Fruit fly (Drosophila melanogaster) whole organism, embryonic: ENCODE data around the gene CG7550.

ENCODE experiments used
- Awh ChIP-seq: fragments of 200-800 bp; sonication (Bioruptor generic); IDR thresholded peaks from 2 replicates; pipeline ENCODE4, ENCODE4 v1.3.6; 2022; ENCODE audit warnings: missing biosample characterization, missing genetic modification characterization
- B-H1 ChIP-seq: fragments of 200-800 bp; sonication (Bioruptor generic); IDR thresholded peaks from 3 replicates; pipeline ENCODE4 v1.3.6; 2022; ENCODE audit warnings: missing biosample characterization, missing genetic modification characterization
- CG10147 ChIP-seq: fragments of 200-800 bp; sonication (Bioruptor generic); optimal IDR thresholded peaks from 2 replicates; lab custom pipeline; 2019; ENCODE audit warnings: missing biosample characterization, mild to moderate bottlenecking, missing genetic modification characterization, moderate library complexity
- CG10366 ChIP-seq: fragments of 200-800 bp; sonication (Bioruptor generic); IDR thresholded peaks from 2 replicates; pipeline ENCODE4 v1.3.6; 2022; ENCODE audit warnings: missing biosample characterization, missing genetic modification characterization
- CG10959 ChIP-seq: fragments of 200-800 bp; sonication (Bioruptor generic); IDR thresholded peaks from 2 replicates; pipeline ENCODE4 v1.3.6; 2022; ENCODE audit warnings: missing biosample characterization, missing genetic modification characterization
- CG11456 ChIP-seq: fragments of 200-800 bp; sonication (Bioruptor generic); IDR thresholded peaks from 3 replicates; pipeline ENCODE4 v1.3.6; 2022; ENCODE audit warnings: missing biosample characterization, missing genetic modification characterization
- CG12071 ChIP-seq: fragments of 200-800 bp; sonication (Bioruptor generic); optimal IDR thresholded peaks from 3 replicates; lab custom pipeline; 2018; ENCODE audit warnings: missing biosample characterization, mild to moderate bottlenecking, missing genetic modification characterization
- CG12155 ChIP-seq: fragments of 200-800 bp; sonication (Bioruptor generic); optimal IDR thresholded peaks from 3 replicates; lab custom pipeline; 2016; ENCODE audit warnings: missing biosample characterization, missing genetic modification characterization
- CG13123 ChIP-seq: fragments of 200-800 bp; sonication (Bioruptor generic); optimal IDR thresholded peaks from 2 replicates; lab custom pipeline; 2016; ENCODE audit warnings: missing biosample characterization, missing genetic modification characterization
- CG17802 ChIP-seq: fragments of 200-800 bp; sonication (Bioruptor generic); optimal IDR thresholded peaks from 2 replicates; lab custom pipeline; 2018; ENCODE audit warnings: missing biosample characterization, mild to moderate bottlenecking, missing genetic modification characterization, moderate library complexity
- CG2199 ChIP-seq: fragments of 200-800 bp; sonication (Bioruptor generic); IDR thresholded peaks from 3 replicates; pipeline ENCODE4 v1.3.6; 2022; ENCODE audit warnings: missing biosample characterization, missing genetic modification characterization
- CG2875 ChIP-seq: fragments of 200-800 bp; sonication (Bioruptor generic); optimal IDR thresholded peaks from 2 replicates; lab custom pipeline; 2017; ENCODE audit warnings: missing biosample characterization, mild to moderate bottlenecking, missing genetic modification characterization, missing genetic modification reagents
- CG31224 ChIP-seq: fragments of 200-800 bp; sonication (Bioruptor generic); IDR thresholded peaks from 2 replicates; pipeline ENCODE4 v1.3.6; 2022; ENCODE audit warnings: missing biosample characterization, missing genetic modification characterization
- CG31365 ChIP-seq: fragments of 200-800 bp; sonication (Bioruptor generic); optimal IDR thresholded peaks from 2 replicates; lab custom pipeline; 2018; ENCODE audit warnings: missing biosample characterization, mild to moderate bottlenecking, missing genetic modification characterization
- CG3163 ChIP-seq: fragments of 200-800 bp; sonication (Bioruptor generic); optimal IDR thresholded peaks from 3 replicates; lab custom pipeline; 2016; ENCODE audit warnings: missing biosample characterization, missing genetic modification characterization
- CG33213 ChIP-seq: fragments of 200-800 bp; sonication (Bioruptor generic); optimal IDR thresholded peaks from 3 replicates; lab custom pipeline; 2016; ENCODE audit warnings: missing biosample characterization, missing genetic modification characterization
- CG34376 ChIP-seq: fragments of 200-800 bp; sonication (Bioruptor generic); optimal IDR thresholded peaks from 2 replicates; lab custom pipeline; 2018; ENCODE audit warnings: missing biosample characterization, mild to moderate bottlenecking, missing genetic modification characterization
- CG3847 ChIP-seq: fragments of 200-800 bp; sonication (Bioruptor generic); IDR thresholded peaks from 2 replicates; pipeline ENCODE4 v1.3.6; 2022; ENCODE audit warnings: missing biosample characterization, missing genetic modification characterization
- CG6765 ChIP-seq: fragments of 200-800 bp; sonication (Bioruptor generic); optimal IDR thresholded peaks from 3 replicates; lab custom pipeline; 2017; ENCODE audit warnings: missing biosample characterization, mild to moderate bottlenecking, missing genetic modification characterization
- CG8359 ChIP-seq: fragments of 200-800 bp; sonication (Bioruptor generic); optimal IDR thresholded peaks from 2 replicates; lab custom pipeline; 2017; ENCODE audit warnings: missing biosample characterization, mild to moderate bottlenecking, missing genetic modification characterization, borderline replicate concordance
- CG8388 ChIP-seq: fragments of 200-800 bp; sonication (Bioruptor generic); optimal IDR thresholded peaks from 2 replicates; lab custom pipeline; 2019; ENCODE audit warnings: missing biosample characterization, mild to moderate bottlenecking, missing genetic modification characterization, moderate library complexity
- Dip2 ChIP-seq: fragments of 200-800 bp; sonication (Bioruptor generic); IDR thresholded peaks from 2 replicates; pipeline ENCODE4 v1.3.6; 2022; ENCODE audit warnings: missing biosample characterization, missing genetic modification characterization
- Gug ChIP-seq: fragments of 200-800 bp; sonication (Bioruptor generic); IDR thresholded peaks from 4 replicates; pipeline ENCODE4 v1.3.6; 2022; ENCODE audit warnings: missing biosample characterization, missing genetic modification characterization
- Hr39 ChIP-seq: fragments of >200 bp; optimal IDR thresholded peaks from 2 replicates; lab custom pipeline; 2017
- Optix ChIP-seq: fragments of 200-800 bp; sonication (Bioruptor generic); IDR thresholded peaks from 3 replicates; pipeline ENCODE4 v1.3.6; 2022; ENCODE audit warnings: missing biosample characterization, missing genetic modification characterization
- Ravus ChIP-seq: fragments of 200-800 bp; sonication (Bioruptor generic); IDR thresholded peaks from 2 replicates; pipeline ENCODE4 v1.3.6; 2022; ENCODE audit warnings: missing biosample characterization, missing genetic modification characterization
- Scr ChIP-seq: fragments of 200-800 bp; sonication (Bioruptor generic); IDR thresholded peaks from 2 replicates; pipeline ENCODE4 v1.3.6; 2022; ENCODE audit warnings: missing biosample characterization, missing genetic modification characterization; ENCODE audit not compliant: partially characterized antibody
- Ssrp ChIP-seq: fragments of 200-800 bp; sonication (Bioruptor generic); optimal IDR thresholded peaks from 2 replicates; lab custom pipeline; 2018; ENCODE audit warnings: missing biosample characterization, mild to moderate bottlenecking, missing genetic modification characterization, moderate library complexity
- ash1 ChIP-seq: fragments of 200-800 bp; sonication (Bioruptor generic); optimal IDR thresholded peaks from 2 replicates; lab custom pipeline; 2018; ENCODE audit warnings: missing biosample characterization, mild to moderate bottlenecking, missing genetic modification characterization
- ato ChIP-seq: fragments of 200-800 bp; sonication (Bioruptor generic); IDR thresholded peaks from 2 replicates; pipeline ENCODE4 v1.3.6; 2022; ENCODE audit warnings: missing biosample characterization, missing genetic modification characterization; ENCODE audit not compliant: partially characterized antibody
- bcd ChIP-seq: fragments of 200-800 bp; sonication (Bioruptor generic); optimal IDR thresholded peaks from 2 replicates; lab custom pipeline; 2017; ENCODE audit warnings: missing biosample characterization, mild to moderate bottlenecking, missing genetic modification characterization
- bigmax ChIP-seq: fragments of 200-800 bp; sonication (Bioruptor generic); optimal IDR thresholded peaks from 2 replicates; lab custom pipeline; 2018; ENCODE audit warnings: missing biosample characterization, mild to moderate bottlenecking, missing genetic modification characterization
- cato ChIP-seq: fragments of 200-800 bp; sonication (Bioruptor generic); optimal IDR thresholded peaks from 2 replicates; lab custom pipeline; 2016; ENCODE audit warnings: missing biosample characterization, missing genetic modification characterization, borderline replicate concordance
- crp ChIP-seq, 2 experiments: fragments of 200-800 bp; sonication (Bioruptor generic); optimal IDR thresholded peaks; 2 replicates in 1 of 2; 3 replicates in 1 of 2; lab custom pipeline; 2017; ENCODE audit warnings: missing biosample characterization in 2 of 2, missing genetic modification characterization in 2 of 2, mild to moderate bottlenecking in 1 of 2, moderate library complexity in 1 of 2
- dmrt99B ChIP-seq: fragments of 200-800 bp; sonication (Bioruptor generic); optimal IDR thresholded peaks from 2 replicates; lab custom pipeline; 2018; ENCODE audit warnings: missing biosample characterization, mild to moderate bottlenecking, missing genetic modification characterization, moderate library complexity
- gt ChIP-seq: fragments of 200-800 bp; sonication (Bioruptor generic); IDR thresholded peaks from 2 replicates; pipeline ENCODE4 v1.3.6; 2022; ENCODE audit warnings: missing biosample characterization, missing genetic modification characterization
- hb ChIP-seq: fragments of 200-800 bp; sonication (Bioruptor generic); IDR thresholded peaks from 3 replicates; pipeline ENCODE4 v1.3.6; 2022; ENCODE audit warnings: missing biosample characterization, missing genetic modification characterization; ENCODE audit not compliant: partially characterized antibody
- her ChIP-seq: fragments of 200-800 bp; sonication (Bioruptor generic); optimal IDR thresholded peaks from 2 replicates; lab custom pipeline; 2016; ENCODE audit warnings: missing biosample characterization, missing genetic modification characterization
- hth ChIP-seq: fragments of >200 bp; optimal IDR thresholded peaks from 2 replicates; lab custom pipeline; 2017; ENCODE audit warnings: inconsistent platforms
- jing ChIP-seq: fragments of 200-800 bp; sonication (Bioruptor generic); optimal IDR thresholded peaks from 2 replicates; lab custom pipeline; 2018; ENCODE audit warnings: missing biosample characterization, mild to moderate bottlenecking, missing genetic modification characterization
- oc ChIP-seq: fragments of 200-800 bp; sonication (Bioruptor generic); optimal IDR thresholded peaks from 2 replicates; lab custom pipeline; 2018; ENCODE audit warnings: missing biosample characterization, mild to moderate bottlenecking, missing genetic modification characterization, moderate library complexity
- org-1 ChIP-seq: fragments of 200-800 bp; sonication (Bioruptor generic); optimal IDR thresholded peaks from 2 replicates; lab custom pipeline; 2017; ENCODE audit warnings: missing biosample characterization, missing genetic modification characterization
- pan ChIP-seq, 4 experiments: fragments of >200 bp in 3 of 4; fragments of 200-800 bp in 1 of 4; sonication (Bioruptor generic) in 1 of 4; optimal IDR thresholded peaks in 3 of 4; IDR thresholded peaks in 1 of 4; 2 replicates each; pipeline versions ENCODE4 v1.3.6 to Lab custom; 2017 to 2022; ENCODE audit warnings: missing biosample characterization in 2 of 4, missing genetic modification characterization in 2 of 4, mixed read lengths in 1 of 4
- pnt ChIP-seq: fragments of 200-800 bp; sonication (Bioruptor generic); optimal IDR thresholded peaks from 3 replicates; lab custom pipeline; 2016; ENCODE audit warnings: missing biosample characterization, missing genetic modification characterization
- sens-2 ChIP-seq: fragments of 200-800 bp; sonication (Bioruptor generic); IDR thresholded peaks from 2 replicates; pipeline ENCODE4 v1.3.6; 2022; ENCODE audit warnings: missing biosample characterization, missing genetic modification characterization
- ssp ChIP-seq: fragments of 200-800 bp; sonication (Bioruptor generic); IDR thresholded peaks from 2 replicates; pipeline ENCODE4 v1.3.6; 2022; ENCODE audit warnings: missing biosample characterization, missing genetic modification characterization
- tll ChIP-seq, 2 experiments: fragments of 200-800 bp in 1 of 2; fragments of >200 bp in 1 of 2; sonication (Bioruptor generic) in 1 of 2; optimal IDR thresholded peaks; 2 replicates each; lab custom pipeline; 2017 to 2019; ENCODE audit warnings: missing biosample characterization in 2 of 2, missing genetic modification characterization in 2 of 2, mild to moderate bottlenecking in 1 of 2, moderate library complexity in 1 of 2
- twi ChIP-seq: fragments of 200-800 bp; optimal IDR thresholded peaks from 2 replicates; lab custom pipeline; 2019; ENCODE audit warnings: missing biosample characterization, mild to moderate bottlenecking, missing genetic modification characterization, moderate library complexity
- vnd ChIP-seq: fragments of 200-800 bp; sonication (Bioruptor generic); IDR thresholded peaks from 3 replicates; pipeline ENCODE4 v1.3.6; 2022; ENCODE audit warnings: missing biosample characterization, missing genetic modification characterization; ENCODE audit not compliant: partially characterized antibody

The CG7550 gene

DNA sequence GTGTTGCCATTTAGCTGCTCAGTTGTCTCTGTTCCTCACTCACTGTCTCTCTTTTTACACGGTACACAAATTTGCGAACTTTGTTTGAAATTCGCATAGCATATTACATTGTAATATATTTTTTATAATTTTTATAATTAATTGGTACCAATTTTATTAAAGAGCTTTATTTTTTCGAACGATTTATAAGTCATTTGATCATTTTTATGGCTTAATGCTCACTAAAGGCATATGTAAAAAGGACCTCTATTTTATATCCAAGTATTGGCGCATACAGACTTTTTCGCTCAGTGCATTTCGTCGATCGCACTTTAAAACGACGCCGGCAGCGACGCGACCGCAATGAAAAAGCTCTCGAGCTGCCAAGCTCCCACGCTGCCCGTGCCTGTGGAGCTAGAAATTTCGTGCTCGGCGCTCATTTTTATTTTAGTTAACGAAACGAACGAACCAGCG is 28.2 kb downstream of the CG7550 start (continued):
- peak; percentile 37; the same call in 1 of the 2 replicates for TF ChIP-seq CG10959 (GFP tag; lab: Robert Waterston, UW)
- TF ChIP-seq hb: no peak
- peak; percentile 91 for TF ChIP-seq oc (tag; lab: Kevin White, UChicago)
- TF ChIP-seq Ravus (GFP tag; lab: Robert Waterston, UW): peak; percentile 87
- peak; percentile 46 for TF ChIP-seq CG31365
- no peak for TF ChIP-seq hth (lab: Kevin White, UChicago)
- no peak; the same call in 2 of the 3 replicates for TF ChIP-seq CG2199 (GFP tag; lab: Robert Waterston, UW)
- TF ChIP-seq CG34376 (GFP tag; lab: Kevin White, UChicago): peak; percentile 94
- no peak for TF ChIP-seq ato (GFP tag; lab: Robert Waterston, UW)
- TF ChIP-seq pan (optimal IDR thresholded peaks at IDR 0.05; lab: Kevin White, UChicago): no peak
- TF ChIP-seq pan (GFP tag; optimal IDR thresholded peaks at IDR 0.05 in 1 of 2, IDR thresholded peaks at IDR 0.05 in 1 of 2): peak in 1 of 2 experiments; percentile 94
- peak; percentile 52 for TF ChIP-seq ash1 (GFP tag; lab: Kevin White, UChicago)
- TF ChIP-seq her (GFP tag; lab: Kevin White, UChicago): peak; percentile 71
- peak; percentile 70 for TF ChIP-seq pnt
- peak; percentile 63 for TF ChIP-seq CG8359 (GFP tag; lab: Kevin White, UChicago)
- TF ChIP-seq Gug (GFP tag; lab: Robert Waterston, UW): peak; percentile 92; the same call in 3 of the 4 replicates
- TF ChIP-seq bcd (GFP tag; lab: Kevin White, UChicago): peak; percentile 97
- TF ChIP-seq CG2875 (GFP tag; lab: Kevin White, UChicago): peak; percentile 72
- TF ChIP-seq vnd (GFP tag; lab: Robert Waterston, UW): no peak
- TF ChIP-seq CG10366 (GFP tag; lab: Robert Waterston, UW): peak; percentile 94
- TF ChIP-seq cato (GFP tag; lab: Kevin White, UChicago): peak; percentile 82
- TF ChIP-seq Scr (GFP tag; lab: Robert Waterston, UW): no peak
- TF ChIP-seq bigmax: no peak
- TF ChIP-seq twi (tag; lab: Kevin White, UChicago): no peak
- TF ChIP-seq CG12155 (GFP tag; lab: Kevin White, UChicago): peak; percentile 94
- peak; percentile 86 for TF ChIP-seq CG8388 (GFP tag; lab: Kevin White, UChicago)
- peak; percentile 98 for TF ChIP-seq CG3847 (GFP tag; lab: Robert Waterston, UW)
- TF ChIP-seq org-1: peak; percentile 95
- peak; percentile 68 for TF ChIP-seq sens-2 (GFP tag; lab: Robert Waterston, UW)
- peak; percentile 76 for TF ChIP-seq CG13123 (GFP tag; lab: Kevin White, UChicago)
- TF ChIP-seq ssp (GFP tag; lab: Robert Waterston, UW): peak; percentile 84
- peak; percentile 95 for TF ChIP-seq CG11456 (GFP tag; lab: Robert Waterston, UW)
- TF ChIP-seq Ssrp: peak; percentile 88
- peak; percentile 87; the same call in 2 of the 3 replicates for TF ChIP-seq B-H1 (GFP tag; lab: Robert Waterston, UW)
- TF ChIP-seq CG10147 (GFP tag; lab: Kevin White, UChicago): peak; percentile 98
- TF ChIP-seq jing: peak; percentile 69
- TF ChIP-seq CG6765 (GFP tag; lab: Kevin White, UChicago): peak; percentile 95
- peak; percentile 76 for TF ChIP-seq CG33213 (GFP tag; lab: Kevin White, UChicago)
- peak; percentile 96 for TF ChIP-seq dmrt99B (tag; lab: Kevin White, UChicago)
- TF ChIP-seq CG31224: peak; percentile 94
- TF ChIP-seq Awh (GFP tag; lab: Robert Waterston, UW): peak; percentile 79
- TF ChIP-seq gt (GFP tag; lab: Robert Waterston, UW): 0 out of 2 replicates have a peak, but pooled peaks have one; percentile 47
- peak; percentile 62 for TF ChIP-seq CG3163 (GFP tag; lab: Kevin White, UChicago)
- TF ChIP-seq Optix (GFP tag; lab: Robert Waterston, UW): peak; percentile 69; the same call in 2 of the 3 replicates
- TF ChIP-seq CG17802 (tag; lab: Kevin White, UChicago): peak; percentile 55
- TF ChIP-seq crp (GFP tag; optimal IDR thresholded peaks at IDR 0.05; lab: Kevin White, UChicago): peak in 1 of 2 experiments; percentile 56
- no peak for TF ChIP-seq tll (GFP tag; optimal IDR thresholded peaks at IDR 0.05; lab: Kevin White, UChicago)
- no peak for TF ChIP-seq Hr39 (lab: Kevin White, UChicago)
- peak; percentile 70 for TF ChIP-seq CG12071 (GFP tag; lab: Kevin White, UChicago)
- TF ChIP-seq Dip2: peak; percentile 59
